Worm (Caenorhabditis elegans): ENCODE data around the gene M163.22.

Gene M163.22

ce11 chrX:14499830-14500409, 34.2 kb downstream of the M163.22 start:
- TF ChIP-seq nfya-2 (GFP tag; IDR thresholded peaks at IDR 0.05) (no peak), unc-62 (GFP tag; optimal IDR thresholded peaks at IDR 0.05) (peak; percentile 17)

ce11 chrX:14500422-14501058, 34.8 kb downstream of the M163.22 start:
- peak in 1 of 2 experiments; percentile 88 for TF ChIP-seq let-607 (tag; optimal IDR thresholded peaks at IDR 0.05)
- TF ChIP-seq tbp1 (GFP tag; optimal IDR thresholded peaks at IDR 0.05): peak; percentile 46
- no peak for TF ChIP-seq mcd-1 (GFP tag; IDR thresholded peaks at IDR 0.05)
- TF ChIP-seq ztf-22 (GFP tag; optimal IDR thresholded peaks at IDR 0.05): peak; percentile 89
- TF ChIP-seq mes-4 (tag; optimal IDR thresholded peaks at IDR 0.05): no peak
- peak; percentile 69 for TF ChIP-seq lin-40 (tag; optimal IDR thresholded peaks at IDR 0.05)
- TF ChIP-seq ceh-91 (GFP tag; IDR thresholded peaks at IDR 0.05): no peak
- peak; percentile 92 for TF ChIP-seq atf-7 (tag; optimal IDR thresholded peaks at IDR 0.05)
- TF ChIP-seq ama-1 (optimal IDR thresholded peaks at IDR 0.05): no peak
- TF ChIP-seq ama-1 (GFP tag; optimal IDR thresholded peaks at IDR 0.05): no peak
- TF ChIP-seq fkh-3 (tag; optimal IDR thresholded peaks at IDR 0.05): no peak
- peak; percentile 19 for TF ChIP-seq gei-17 (GFP tag; optimal IDR thresholded peaks at IDR 0.05)
- no peak for TF ChIP-seq cebp-1 (GFP tag; IDR thresholded peaks at IDR 0.05)
- TF ChIP-seq cebp-1 (tag; optimal IDR thresholded peaks at IDR 0.05): peak; percentile 50
- TF ChIP-seq mxl-1 (tag; optimal IDR thresholded peaks at IDR 0.05): no peak
- TF ChIP-seq tlf-1 (GFP tag; optimal IDR thresholded peaks at IDR 0.05): peak; percentile 72
- peak; percentile 97 for TF ChIP-seq nhr-80 (tag; optimal IDR thresholded peaks at IDR 0.05)
- peak; percentile 40 for TF ChIP-seq nhr-90 (tag; optimal IDR thresholded peaks at IDR 0.05)
- TF ChIP-seq snpc-4 (GFP tag; optimal IDR thresholded peaks at IDR 0.05): no peak
- TF ChIP-seq snpc-4 (tag; optimal IDR thresholded peaks at IDR 0.05): peak in 3 of 4 experiments; percentile 0 to 42 (median 28)
- TF ChIP-seq B0336.3 (GFP tag; IDR thresholded peaks at IDR 0.05): peak; percentile 51; the same call in 1 of the 2 replicates
- no peak for TF ChIP-seq K11D2.4 (GFP tag; IDR thresholded peaks at IDR 0.05)
- TF ChIP-seq F22D6.2 (tag; optimal IDR thresholded peaks at IDR 0.05): peak; percentile 24
- TF ChIP-seq pha-4 (tag; optimal IDR thresholded peaks at IDR 0.05): peak; percentile 43
- peak; percentile 69 for TF ChIP-seq chd-7 (tag; optimal IDR thresholded peaks at IDR 0.05)
- TF ChIP-seq lir-1 (GFP tag; conservative IDR thresholded peaks at IDR 0.05): no peak

- TF ChIP-seq B0336.3 (GFP tag; IDR thresholded peaks at IDR 0.05): peak; percentile 76; the same call in 1 of the 2 replicates
- no peak for TF ChIP-seq nhr-120 (GFP tag; IDR thresholded peaks at IDR 0.05)
- TF ChIP-seq somi-1 (GFP tag; optimal IDR thresholded peaks at IDR 0.05): peak; percentile 90
- peak; percentile 66 for TF ChIP-seq lir-1 (GFP tag; conservative IDR thresholded peaks at IDR 0.05)
- TF ChIP-seq tbp1 (GFP tag; optimal IDR thresholded peaks at IDR 0.05): peak; percentile 43
- TF ChIP-seq atf-7 (tag; optimal IDR thresholded peaks at IDR 0.05): peak; percentile 58
- no peak for TF ChIP-seq ceh-79 (tag; optimal IDR thresholded peaks at IDR 0.05)
- peak; percentile 77; the same call in 1 of the 2 replicates for TF ChIP-seq lin-26 (GFP tag; IDR thresholded peaks at IDR 0.05)
- peak; percentile 89 for TF ChIP-seq nhr-80 (tag; optimal IDR thresholded peaks at IDR 0.05)
- TF ChIP-seq ztf-26 (tag; optimal IDR thresholded peaks at IDR 0.05): peak; percentile 88
- TF ChIP-seq ztf-25 (GFP tag; IDR thresholded peaks at IDR 0.05): no peak
- no peak for TF ChIP-seq hmg-20 (GFP tag; IDR thresholded peaks at IDR 0.05)
- TF ChIP-seq dpff-1 (tag; optimal IDR thresholded peaks at IDR 0.05): peak; percentile 17
- TF ChIP-seq chd-7 (tag; optimal IDR thresholded peaks at IDR 0.05): peak; percentile 72
- peak; percentile 18 for TF ChIP-seq ztf-18 (tag; optimal IDR thresholded peaks at IDR 0.05)
- TF ChIP-seq madf-3 (GFP tag; IDR thresholded peaks at IDR 0.05): no peak
- 0 out of 2 replicates have a peak, but pooled peaks have one; percentile 35 for TF ChIP-seq dox-1 (GFP tag; IDR thresholded peaks at IDR 0.05)
- TF ChIP-seq Y67H2A.10 (GFP tag; conservative IDR thresholded peaks at IDR 0.05): no peak
- no peak for TF ChIP-seq him-1 (tag; optimal IDR thresholded peaks at IDR 0.05)
- no peak for TF ChIP-seq egl-18 (GFP tag; IDR thresholded peaks at IDR 0.05)
- no peak for TF ChIP-seq hrde-1 (tag; optimal IDR thresholded peaks at IDR 0.05; ENCODE audit: borderline replicate concordance)
- TF ChIP-seq nhr-90 (tag; optimal IDR thresholded peaks at IDR 0.05): peak; percentile 68
- peak in 1 of 2 experiments; percentile 46 for TF ChIP-seq let-607 (tag; optimal IDR thresholded peaks at IDR 0.05)
- TF ChIP-seq F52B5.7 (tag; optimal IDR thresholded peaks at IDR 0.05): no peak
- peak; percentile 61; the same call in 1 of the 2 replicates for TF ChIP-seq Y95B8A.8 (GFP tag; IDR thresholded peaks at IDR 0.05)
Observed at ce11 chrX:14502116-14502587, 36.5 kb downstream of the M163.22 start.

Data from whole organism, young adult.